Fruit fly (Drosophila melanogaster) S2 (cell line): ENCODE measurements around the gene CG31029.

Source experiments
- CG8478 ChIP-seq: fragments of >200 bp; optimal IDR thresholded peaks from 2 replicates; lab custom pipeline; 2018
- CTCF ChIP-seq, 2 experiments: fragments of >200 bp; optimal IDR thresholded peaks; 2 replicates each; lab custom pipeline; 2018

The CG31029 gene

DNA sequence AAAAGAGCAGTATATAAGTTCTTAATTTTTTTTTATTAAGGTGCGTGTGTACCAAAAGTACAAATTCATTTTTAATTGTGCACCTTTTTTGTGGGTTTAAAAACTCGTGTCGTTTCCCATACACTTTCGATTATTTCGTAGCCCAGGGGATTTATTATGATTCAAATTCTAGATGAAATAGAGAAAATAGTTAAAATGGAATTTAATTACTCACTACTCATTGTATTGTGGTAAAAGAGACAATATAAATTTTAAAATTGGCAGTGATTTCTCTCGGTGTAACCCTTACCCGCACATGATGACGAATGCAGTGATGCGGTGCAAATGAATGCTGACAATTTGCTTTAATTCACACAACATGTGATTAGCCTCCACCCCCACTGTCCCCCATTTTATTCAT, 49.0 kb downstream of the CG31029 start:
- TF ChIP-seq CTCF (optimal IDR thresholded peaks at IDR 0.05; lab: Kevin White, UChicago) (no peak), CG8478 (lab: Kevin White, UChicago) (no peak)
